Worm (Caenorhabditis elegans): ENCODE data around the gene srw-34.

Gene srw-34

DNA sequence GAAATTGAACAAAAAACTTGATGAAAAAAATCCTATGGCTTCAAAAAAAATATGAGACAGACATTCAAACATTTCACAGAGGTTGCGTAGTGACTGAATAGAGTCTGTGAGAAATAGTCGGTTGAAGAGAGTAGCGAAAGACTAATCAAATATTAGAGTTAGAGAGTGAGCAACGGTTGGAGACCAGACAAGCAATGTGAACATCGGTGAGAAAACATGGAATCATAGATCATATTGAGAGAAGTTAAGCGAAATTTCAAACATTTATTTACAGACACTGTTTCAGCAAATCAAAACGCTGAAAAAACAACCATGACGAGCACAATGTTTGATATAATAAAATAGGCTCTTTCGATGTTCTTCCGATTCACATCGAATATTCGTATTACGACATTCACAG lies 15.5 kb downstream of the srw-34 start:
- no peak for TF ChIP-seq unc-62 (GFP tag; optimal IDR thresholded peaks at IDR 0.05)

DNA sequence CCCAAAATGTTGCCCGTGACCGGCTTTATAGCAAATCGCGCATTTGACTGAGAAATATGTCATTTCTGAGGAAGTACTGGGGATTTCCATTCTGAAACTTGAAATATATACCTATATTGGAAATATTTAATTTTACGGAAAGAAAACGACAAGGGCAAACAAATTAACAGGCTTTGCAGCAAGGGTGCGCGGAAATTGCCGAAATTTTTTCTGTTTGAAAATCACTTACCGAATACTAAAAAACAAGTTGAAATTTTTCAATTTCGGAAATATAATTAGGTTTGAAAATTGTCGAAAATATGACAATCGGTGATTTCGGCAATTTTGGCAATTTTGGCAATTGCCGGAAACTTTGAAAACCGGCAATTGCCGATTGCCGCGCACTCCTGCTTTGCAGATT lies 16.3 kb downstream of the srw-34 start, which contains the start of gene nhr-54:
nhr-54 (minus strand) TSS at position 101 of the 400 bp plus-strand sequence.
- TF ChIP-seq unc-62 (GFP tag; optimal IDR thresholded peaks at IDR 0.05), result no peak

DNA sequence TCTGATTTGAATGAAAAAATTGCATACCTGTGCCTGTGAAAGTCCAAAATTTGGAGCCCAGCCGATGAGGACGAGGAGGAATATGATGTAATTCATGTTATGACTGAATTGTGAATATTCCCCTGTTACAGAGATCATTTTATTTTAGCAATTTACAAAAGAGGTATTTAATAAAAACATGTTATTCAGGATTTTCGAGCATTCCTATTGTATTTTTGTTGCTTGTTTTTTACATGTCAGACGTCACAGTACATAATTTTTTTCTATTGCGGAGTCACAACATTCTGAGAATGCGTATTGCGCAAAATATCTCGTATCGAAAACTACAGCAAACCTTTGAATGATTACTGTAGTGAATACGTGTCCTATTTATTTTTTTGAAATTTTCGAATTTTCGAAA lies 19.0 kb downstream of the srw-34 start, which contains the start of gene F36D3.14:
F36D3.14 (minus strand) TSS at position 101 of the 400 bp plus-strand sequence.
- TF ChIP-seq unc-62 (GFP tag; optimal IDR thresholded peaks at IDR 0.05), result no peak

DNA sequence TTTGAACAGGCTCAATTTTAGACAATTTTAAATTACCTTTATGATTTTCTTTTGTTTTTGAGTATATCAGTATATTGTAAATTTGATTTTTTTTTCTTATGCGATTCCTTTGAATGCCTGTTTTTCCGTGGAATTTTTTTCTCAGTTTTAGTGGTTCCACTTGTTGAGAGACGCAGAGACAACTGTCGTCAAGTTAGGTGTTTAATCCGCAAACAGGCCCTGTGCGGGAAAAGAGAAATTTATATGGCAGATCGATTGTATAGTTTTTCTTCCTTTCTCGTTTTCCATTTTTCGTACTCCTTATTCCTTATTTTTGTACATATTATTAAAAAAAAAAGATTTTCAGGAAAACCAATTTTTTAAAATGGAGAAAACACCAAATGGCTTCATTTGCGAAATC lies 23.1 kb downstream of the srw-34 start, which contains the start of gene F36D3.1:
F36D3.1 (plus strand) TSS at position 347 of the 400 bp plus-strand sequence.
- no peak for TF ChIP-seq unc-62 (GFP tag; optimal IDR thresholded peaks at IDR 0.05)

DNA sequence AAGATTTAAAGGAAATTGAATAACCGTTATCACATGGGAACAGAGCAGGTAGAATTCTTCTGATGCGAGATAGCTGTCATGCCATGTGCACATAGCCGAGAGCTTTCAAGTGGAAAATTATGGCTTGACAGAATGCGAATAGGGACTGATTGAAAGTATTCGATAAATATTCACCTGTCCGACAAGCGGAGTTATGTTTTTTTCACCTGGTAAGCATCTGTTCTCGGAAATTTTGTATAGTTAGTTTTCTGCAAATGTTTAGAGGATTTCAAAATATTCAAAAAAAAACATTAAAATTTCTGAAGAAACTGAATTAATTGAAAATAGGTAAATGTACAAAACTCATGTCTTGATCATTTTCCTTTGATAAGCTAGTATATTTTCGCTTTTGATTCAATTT lies 24.6 kb downstream of the srw-34 start, which contains the start of gene srh-136:
srh-136 (minus strand) TSS at position 93 of the 400 bp plus-strand sequence.
- TF ChIP-seq unc-62 (GFP tag; optimal IDR thresholded peaks at IDR 0.05), result no peak

DNA sequence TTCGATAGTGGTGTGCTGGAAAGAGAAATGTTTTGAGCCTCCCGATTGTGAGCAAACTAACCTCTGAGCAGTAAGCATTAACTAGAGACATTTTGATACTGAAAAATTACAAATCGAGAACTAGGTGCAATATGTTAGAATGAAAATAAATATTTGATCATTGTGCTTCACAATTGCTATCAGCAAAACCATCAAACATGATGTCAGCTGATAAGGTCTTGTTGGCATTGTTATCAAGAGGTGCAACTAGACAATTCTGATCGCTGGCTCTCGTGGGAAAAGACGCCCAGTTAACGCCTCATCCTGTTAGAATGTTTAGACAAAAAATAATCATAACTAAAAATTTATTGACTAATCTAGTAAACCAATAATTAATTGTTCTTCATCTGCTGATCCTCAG lies 27.8 kb downstream of the srw-34 start, which contains the start of gene comt-2:
comt-2 (minus strand) TSS at position 131 of the 400 bp plus-strand sequence.
- no peak for TF ChIP-seq unc-62 (GFP tag; optimal IDR thresholded peaks at IDR 0.05)

DNA sequence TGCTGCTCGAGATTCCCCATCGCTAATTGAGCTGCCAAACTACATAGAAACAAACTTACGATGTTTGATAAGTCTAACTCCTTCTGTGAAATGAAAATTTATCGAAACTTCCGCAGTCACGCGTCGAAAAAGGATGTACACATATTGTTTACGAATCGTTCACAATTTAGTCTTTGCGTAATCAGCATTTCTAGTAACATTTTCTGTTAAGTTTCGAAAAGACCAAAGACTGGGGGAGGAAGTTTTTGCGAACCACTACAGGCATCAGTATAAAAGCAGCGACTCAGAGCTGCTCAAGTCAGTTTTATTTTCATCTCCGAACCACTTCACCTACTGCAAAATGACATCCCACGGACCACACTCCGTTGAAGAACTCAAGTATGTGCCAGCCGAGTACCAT lies 34.0 kb downstream of the srw-34 start, which contains the start of gene sqst-4:
sqst-4 (plus strand) TSS at position 301 of the 400 bp plus-strand sequence.
- TF ChIP-seq unc-62 (GFP tag; optimal IDR thresholded peaks at IDR 0.05), result no peak

DNA sequence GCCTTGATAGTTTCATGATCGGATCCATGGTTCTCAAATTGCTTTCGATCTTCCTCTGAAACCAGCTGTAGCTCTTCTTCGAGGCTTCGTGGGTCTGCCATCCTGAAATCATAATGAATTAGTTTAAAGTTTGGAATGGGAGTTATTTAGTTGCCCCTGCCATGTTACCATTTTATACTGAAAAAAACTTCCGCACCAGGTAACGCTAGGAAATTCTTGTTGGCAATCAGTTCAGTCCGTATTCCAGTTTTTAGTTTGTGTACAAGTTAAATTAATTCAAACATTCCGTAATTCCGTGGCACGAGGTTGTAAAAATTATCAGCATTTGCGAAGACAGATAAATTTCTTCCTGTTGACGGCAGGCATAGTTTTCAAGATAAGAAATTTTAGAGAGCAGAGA lies 34.7 kb downstream of the srw-34 start, which contains the start of gene Y32B12A.5:
Y32B12A.5 (minus strand) TSS at position 101 of the 400 bp plus-strand sequence.
- TF ChIP-seq unc-62 (GFP tag; optimal IDR thresholded peaks at IDR 0.05), result no peak

DNA sequence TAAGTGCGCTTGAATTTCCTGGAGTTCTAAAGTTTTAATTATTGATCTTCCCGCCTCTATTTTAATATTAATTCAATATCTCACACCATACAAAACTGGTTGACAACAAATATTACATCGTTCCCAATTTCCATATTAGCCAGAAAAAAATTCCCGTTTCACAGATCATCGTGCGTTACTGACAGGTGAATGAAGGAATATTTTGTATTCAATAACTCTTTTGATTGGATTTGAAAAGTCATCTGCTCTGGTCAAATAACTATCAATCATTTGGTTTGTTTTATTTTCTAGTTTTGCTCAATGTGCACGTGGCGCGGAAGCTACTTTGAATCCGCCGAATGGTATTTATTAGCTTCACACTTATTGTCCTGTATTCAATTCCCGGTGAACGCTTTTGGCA lies 38.5 kb downstream of the srw-34 start, which contains the start of gene srh-139:
srh-139 (plus strand) TSS at position 301 of the 400 bp plus-strand sequence.
- no peak for TF ChIP-seq unc-62 (GFP tag; optimal IDR thresholded peaks at IDR 0.05)

DNA sequence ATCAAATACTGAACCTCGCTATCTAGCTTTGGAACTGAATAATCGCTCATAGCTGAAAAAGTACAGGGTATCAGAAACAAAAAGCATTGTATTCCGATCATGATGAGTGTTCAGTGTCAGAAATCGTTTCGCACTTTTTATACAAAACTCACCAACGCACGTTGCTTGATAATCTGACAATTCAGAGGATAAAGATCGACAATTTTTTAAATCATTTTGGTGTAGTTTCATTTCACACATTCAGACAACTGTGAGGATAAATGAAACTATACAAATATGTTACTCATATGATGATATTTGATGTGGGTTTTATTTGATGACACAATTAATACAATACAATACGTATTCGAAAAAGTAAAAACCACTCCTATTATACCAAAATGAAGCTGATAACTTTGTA lies 39.1 kb downstream of the srw-34 start, which contains the start of gene F57E7.2:
F57E7.2 (minus strand) TSS at position 101 of the 400 bp plus-strand sequence.
- TF ChIP-seq unc-62 (GFP tag; optimal IDR thresholded peaks at IDR 0.05), result no peak

DNA sequence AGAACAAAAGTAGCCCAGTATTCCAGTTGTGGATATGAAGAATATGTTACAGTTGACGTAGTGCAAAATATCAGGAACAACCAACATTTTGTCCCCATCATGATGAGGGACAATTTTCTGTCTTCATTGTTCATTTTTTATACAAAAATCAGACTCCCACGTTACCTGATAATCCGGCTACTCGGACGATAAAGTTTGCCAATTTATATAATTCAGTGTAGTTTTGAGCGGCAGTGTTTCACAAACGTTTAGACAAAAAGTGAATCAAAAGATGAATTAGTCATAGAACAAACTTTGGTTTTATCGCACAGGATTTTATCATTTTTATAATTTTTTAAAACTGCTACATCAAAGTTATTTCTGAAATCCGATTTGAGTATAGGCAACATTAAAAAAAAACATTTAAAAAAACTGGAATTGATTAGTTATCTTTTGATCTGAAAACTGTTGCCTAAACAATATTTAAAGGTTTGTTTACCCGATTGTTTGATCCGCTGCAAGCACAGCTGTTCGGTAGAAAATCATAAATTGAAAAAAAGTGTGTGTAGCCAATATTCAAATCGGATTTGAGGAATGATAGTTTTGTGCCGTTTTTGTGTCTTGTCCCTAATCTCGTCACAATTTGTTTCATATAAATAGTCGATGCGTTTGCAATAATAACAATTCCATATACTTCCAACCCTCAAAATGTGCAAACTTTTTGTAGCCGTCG lies 41.1 kb downstream of the srw-34 start, which contains the start of the genes F57E7.4 and spig-6:
F57E7.4 (minus strand) TSS at position 101 of the 712 bp plus-strand sequence.
spig-6 (plus strand) TSS at position 662 of the 712 bp plus-strand sequence.
- TF ChIP-seq unc-62 (GFP tag; optimal IDR thresholded peaks at IDR 0.05), result no peak

DNA sequence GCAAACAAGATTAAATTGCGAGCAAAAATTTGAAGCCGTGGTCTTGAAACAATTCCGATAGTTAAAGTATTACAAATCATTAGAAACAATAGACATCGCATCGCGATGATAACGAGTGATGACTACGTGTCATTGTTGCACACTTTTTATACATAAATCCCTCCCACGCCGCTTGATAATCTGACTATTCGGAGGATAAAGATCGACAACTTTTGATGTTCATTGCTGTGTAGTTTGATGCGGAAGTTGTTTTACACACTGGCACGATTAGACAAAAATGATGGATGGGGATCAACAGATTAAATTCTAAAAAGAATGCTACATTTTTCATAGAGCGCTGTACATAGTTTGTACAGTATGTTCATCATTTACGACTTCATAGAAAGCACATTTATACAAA lies 42.9 kb downstream of the srw-34 start, which contains the start of gene T08G3.11:
T08G3.11 (minus strand) TSS at position 101 of the 400 bp plus-strand sequence.
- TF ChIP-seq unc-62 (GFP tag; optimal IDR thresholded peaks at IDR 0.05), result no peak

DNA sequence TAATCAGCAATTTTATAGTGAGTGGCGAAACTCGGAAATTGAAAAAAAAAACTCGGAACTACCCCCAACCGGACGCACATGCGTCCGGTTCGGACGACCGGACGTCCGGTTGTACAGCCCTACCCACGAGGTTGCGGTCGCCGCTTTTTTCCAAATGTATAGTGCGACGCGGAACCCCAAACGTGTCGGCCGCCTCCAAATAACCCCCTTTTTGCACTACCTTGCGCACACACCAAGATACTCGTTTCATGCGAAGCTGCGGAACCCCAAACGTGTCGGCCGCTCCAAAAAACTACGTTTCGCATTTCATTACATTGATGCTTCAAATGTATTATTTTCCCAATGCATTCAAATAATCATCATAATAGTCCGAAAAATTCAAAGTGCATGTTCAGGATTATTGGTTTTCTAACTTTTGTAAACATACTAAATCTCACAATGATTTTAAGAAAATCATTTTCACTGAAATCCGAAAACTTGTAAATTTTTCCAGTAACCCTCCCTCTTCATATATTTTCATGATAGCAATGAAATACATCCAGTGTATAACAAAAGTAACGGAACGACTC lies 50.1 kb downstream of the srw-34 start, which contains the start of gene srw-35:
srw-35 (plus strand) TSS at position 519 of the 569 bp plus-strand sequence.
- no peak for TF ChIP-seq unc-62 (GFP tag; optimal IDR thresholded peaks at IDR 0.05)

DNA sequence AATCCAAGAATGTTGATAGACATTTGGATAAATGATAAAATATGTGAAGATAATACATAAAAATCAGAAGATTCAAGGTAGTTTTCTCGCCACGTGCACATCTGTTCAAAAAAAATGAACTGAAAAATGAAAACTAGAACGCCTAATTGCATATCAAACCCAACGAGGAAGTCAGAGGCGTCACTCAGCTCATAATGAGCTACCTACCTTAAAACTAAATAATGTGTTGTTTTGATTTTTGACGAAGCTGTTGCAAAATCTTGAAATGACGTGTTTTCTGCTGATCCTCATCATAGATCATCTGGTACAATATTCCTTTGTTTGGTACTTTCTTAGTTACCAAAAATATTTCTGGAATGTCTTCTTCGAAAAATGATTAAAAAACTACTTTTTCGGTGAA lies 51.2 kb downstream of the srw-34 start, which contains the start of gene srh-138:
srh-138 (minus strand) TSS at position 101 of the 400 bp plus-strand sequence.
- no peak for TF ChIP-seq unc-62 (GFP tag; optimal IDR thresholded peaks at IDR 0.05)

Measured in whole organism, dauer.